Fruit fly (Drosophila melanogaster): ENCODE measurements around the gene Tom20.

dm6 chr3L:19981385-19981784 lies 19.1 kb upstream of the Tom20 start, which contains the start of gene CG17732:
- TF ChIP-seq CTCF (optimal IDR thresholded peaks at IDR 0.05) (no peak), CG8478 (optimal IDR thresholded peaks at IDR 0.05) (no peak)
